Comparison of ENCODE assay signal across 4 worm cellular contexts in the genomic region with DNA sequence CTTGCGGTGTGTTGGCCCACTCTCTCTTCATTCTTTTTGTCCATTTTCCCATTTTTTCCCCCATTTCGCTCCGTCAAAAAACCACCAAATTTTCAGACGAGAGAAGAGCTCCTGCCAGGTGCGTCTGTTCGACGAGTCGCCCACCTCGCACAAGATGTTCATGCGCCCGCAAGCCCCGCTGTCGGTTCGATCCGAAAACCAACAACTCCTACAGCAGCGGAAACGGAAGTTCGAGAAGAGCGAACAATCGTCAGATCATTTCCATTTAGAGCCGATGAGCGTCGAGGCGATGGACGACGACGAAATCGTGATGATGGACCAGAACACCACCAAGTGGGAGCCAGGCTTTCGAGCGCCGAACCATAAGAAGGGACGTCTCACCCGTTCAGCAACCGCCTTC.
TF ChIP-seq lines count a peak whose summit lies in the region.

No protein-coding gene starts in this region.

TF ChIP-seq in whole organism, L4 larva, 104 proteins besides CTCF, POLR2A, EP300 and RAD21:
- TF ChIP-seq lin-39 (tag; optimal IDR thresholded peaks at IDR 0.05; lab: Kevin White, UChicago): no peak
- TF ChIP-seq set-16 (GFP tag; IDR thresholded peaks at IDR 0.05; lab: Robert Waterston, UW): peak; percentile 56; the same call in 1 of the 2 replicates
- no peak for TF ChIP-seq F49E8.2 (tag; optimal IDR thresholded peaks at IDR 0.05; lab: Kevin White, UChicago; ENCODE audit: borderline replicate concordance)
- TF ChIP-seq dmd-6 (GFP tag; IDR thresholded peaks at IDR 0.05; lab: Robert Waterston, UW): no peak

TF ChIP-seq in whole organism, midembryonic, 9 proteins besides CTCF, POLR2A, EP300 and RAD21:
- TF ChIP-seq tab-1 (GFP tag; IDR thresholded peaks at IDR 0.05; lab: Robert Waterston, UW) (no peak), ztf-23 (GFP tag; IDR thresholded peaks at IDR 0.05; lab: Robert Waterston, UW) (0 out of 2 replicates have a peak, but pooled peaks have one; percentile 22)

TF ChIP-seq in whole organism, mixed stage, embryonic, 35 proteins besides CTCF, POLR2A, EP300 and RAD21:
- TF ChIP-seq lin-32 (GFP tag; optimal IDR thresholded peaks at IDR 0.05; lab: Kevin White, UChicago) (no peak), cnd-1 (tag; optimal IDR thresholded peaks at IDR 0.05; lab: Kevin White, UChicago) (peak; percentile 18), elt-3 (tag; optimal IDR thresholded peaks at IDR 0.05; lab: Kevin White, UChicago) (no peak)
TF ChIP-seq in whole organism, mixed stage, embryonic: peak in this region for 1.

TF ChIP-seq in whole organism, young adult, 124 proteins besides CTCF, POLR2A, EP300 and RAD21:
- TF ChIP-seq zfh-2 (GFP tag; conservative IDR thresholded peaks at IDR 0.05; lab: Robert Waterston, UW) (peak; percentile 51), ceh-91 (GFP tag; IDR thresholded peaks at IDR 0.05; lab: Robert Waterston, UW) (no peak)
